Worm (Caenorhabditis elegans) whole organism, mixed stage, embryonic: ENCODE data around the gene spig-3.

Source experiments
- bed-3 ChIP-seq: fragments of 200-800 bp; sonication (Bioruptor generic); optimal IDR thresholded peaks from 3 replicates; lab custom pipeline; 2018; ENCODE audit warnings: mild to moderate bottlenecking, missing genetic modification characterization, moderate library complexity, missing compliant biosample characterization
- blmp-1 ChIP-seq: fragments of 150-350 bp; optimal IDR thresholded peaks from 2 replicates; lab custom pipeline; 2014; ENCODE audit warnings: missing biosample characterization, missing genetic modification characterization
- drap-1 ChIP-seq: fragments of 200-800 bp; sonication (Bioruptor generic); optimal IDR thresholded peaks from 3 replicates; lab custom pipeline; 2018; ENCODE audit warnings: mild to moderate bottlenecking, missing genetic modification characterization, missing compliant biosample characterization
- elt-1 ChIP-seq: sonication (generic microtip); optimal IDR thresholded peaks from 2 replicates; lab custom pipeline; 2017; ENCODE audit warnings: missing genetic modification characterization, mild to moderate bottlenecking, missing compliant biosample characterization, antibody characterized with exemption, moderate library complexity, borderline replicate concordance; ENCODE audit not compliant: insufficient read depth
- elt-3 ChIP-seq: fragments of 150-350 bp; optimal IDR thresholded peaks from 2 replicates; lab custom pipeline; 2014; ENCODE audit warnings: missing biosample characterization, missing genetic modification characterization
- ham-2 ChIP-seq: fragments of 200-800 bp; sonication (Bioruptor generic); optimal IDR thresholded peaks from 2 replicates; lab custom pipeline; 2018; ENCODE audit warnings: mild to moderate bottlenecking, missing genetic modification characterization, missing compliant biosample characterization
- hlh-1 ChIP-seq: fragments of 150-350 bp; optimal IDR thresholded peaks from 2 replicates; lab custom pipeline; 2014; ENCODE audit warnings: missing biosample characterization, missing genetic modification reagents, missing genetic modification characterization
- lin-13 ChIP-seq: fragments of 150-350 bp; optimal IDR thresholded peaks from 2 replicates; lab custom pipeline; 2014; ENCODE audit warnings: missing biosample characterization, missing genetic modification characterization
- lsy-2 ChIP-seq: fragments of 150-350 bp; optimal IDR thresholded peaks from 2 replicates; lab custom pipeline; 2014; ENCODE audit warnings: missing biosample characterization, missing genetic modification characterization
- nhr-2 ChIP-seq: fragments of 150-350 bp; optimal IDR thresholded peaks from 2 replicates; lab custom pipeline; 2014; ENCODE audit warnings: missing biosample characterization, missing genetic modification characterization
- nhr-237 ChIP-seq: fragments of 150-350 bp; optimal IDR thresholded peaks from 2 replicates; lab custom pipeline; 2014; ENCODE audit warnings: missing biosample characterization, missing genetic modification characterization
- nhr-28 ChIP-seq: fragments of 150-350 bp; optimal IDR thresholded peaks from 2 replicates; lab custom pipeline; 2014; ENCODE audit warnings: missing biosample characterization, missing genetic modification characterization
- sem-2 ChIP-seq: fragments of 200-800 bp; sonication (Bioruptor generic); optimal IDR thresholded peaks from 2 replicates; lab custom pipeline; 2018; ENCODE audit warnings: mild to moderate bottlenecking, missing genetic modification characterization, missing compliant biosample characterization
- sptf-1 ChIP-seq: sonication (generic microtip); optimal IDR thresholded peaks from 2 replicates; lab custom pipeline; 2017; ENCODE audit warnings: mild to moderate bottlenecking, missing genetic modification characterization, moderate library complexity, missing compliant biosample characterization
- tbx-8 ChIP-seq: fragments of 200-800 bp; sonication (Bioruptor generic); optimal IDR thresholded peaks from 2 replicates; lab custom pipeline; 2018; ENCODE audit warnings: mild to moderate bottlenecking, missing genetic modification characterization, moderate library complexity, missing compliant biosample characterization
- unc-39 ChIP-seq: fragments of 150-350 bp; optimal IDR thresholded peaks from 2 replicates; lab custom pipeline; 2014; ENCODE audit warnings: missing biosample characterization, missing genetic modification characterization
- unc-62 ChIP-seq: fragments of 150-350 bp; optimal IDR thresholded peaks from 2 replicates; lab custom pipeline; 2014; ENCODE audit warnings: missing biosample characterization, missing genetic modification reagents, missing genetic modification characterization
- zip-8 ChIP-seq: fragments of 150-350 bp; optimal IDR thresholded peaks from 2 replicates; lab custom pipeline; 2014; ENCODE audit warnings: missing biosample characterization, missing genetic modification characterization

Gene spig-3

DNA sequence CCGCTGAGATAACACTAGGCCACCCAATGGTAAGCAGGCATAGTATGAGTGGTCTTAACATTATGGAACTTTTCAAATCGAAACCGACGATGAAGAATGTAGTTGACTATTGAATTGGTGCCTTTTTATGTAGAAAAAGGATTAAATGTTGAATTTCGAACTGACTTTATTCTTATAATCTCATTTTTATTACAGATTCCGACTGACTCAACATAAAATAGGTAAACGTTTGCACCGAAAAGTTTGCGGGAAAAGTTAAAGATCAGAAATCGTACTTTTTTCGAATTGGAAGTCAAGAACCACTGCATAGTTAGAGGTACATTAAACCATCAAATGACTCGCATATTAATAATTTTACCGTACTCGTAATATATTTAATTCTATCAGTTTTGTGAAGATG is 45.2 kb downstream of the spig-3 start, which contains the start of gene K02E11.7:
Gene K02E11.7 (minus strand): TSS at position 101 of the 400 bp plus-strand sequence.
- no peak for TF ChIP-seq sptf-1 (tag; lab: Kevin White, UChicago)
- TF ChIP-seq hlh-1 (tag; lab: Kevin White, UChicago): no peak
- no peak for TF ChIP-seq zip-8 (tag; lab: Kevin White, UChicago)
- TF ChIP-seq blmp-1 (tag; lab: Kevin White, UChicago): no peak
- no peak for TF ChIP-seq unc-39 (tag; lab: Kevin White, UChicago)
- no peak for TF ChIP-seq lin-13 (tag; lab: Kevin White, UChicago)
- no peak for TF ChIP-seq elt-3 (tag; lab: Kevin White, UChicago)
- TF ChIP-seq lsy-2 (tag; lab: Kevin White, UChicago): no peak
- TF ChIP-seq nhr-237: no peak
- TF ChIP-seq bed-3 (GFP tag; lab: Kevin White, UChicago): no peak
- TF ChIP-seq ham-2: no peak
- no peak for TF ChIP-seq unc-62
- no peak for TF ChIP-seq nhr-28 (tag; lab: Kevin White, UChicago)
- TF ChIP-seq nhr-2 (tag; lab: Kevin White, UChicago): no peak
- TF ChIP-seq, all 35 proteins: peak for 0

DNA sequence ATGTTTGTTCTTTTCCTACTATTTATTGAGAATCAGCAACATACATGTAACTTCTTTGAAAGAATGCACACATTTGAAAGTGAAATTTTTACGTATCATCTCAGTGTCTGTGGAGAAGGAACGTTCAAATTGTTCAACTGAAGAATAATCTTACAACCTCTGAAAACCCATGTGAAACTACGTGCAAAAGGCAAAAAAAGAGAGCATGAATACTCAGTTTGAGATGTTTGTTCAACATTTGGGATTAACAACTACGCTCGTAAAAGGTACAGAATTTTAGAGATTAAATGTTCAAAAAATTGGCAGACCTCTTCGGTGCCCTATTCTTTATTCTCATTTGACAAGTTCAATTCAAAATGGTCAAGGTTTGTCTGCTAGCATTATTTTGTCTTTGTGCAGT is 47.4 kb downstream of the spig-3 start, which contains the start of gene K02E11.5:
Gene K02E11.5 (plus strand): TSS at position 301 of the 400 bp plus-strand sequence.
- TF ChIP-seq ham-2 (no peak), tbx-8 (no peak), sem-2 (no peak), drap-1 (no peak), elt-1 (tag; lab: Kevin White, UChicago) (no peak), elt-3 (tag; lab: Kevin White, UChicago) (no peak), bed-3 (GFP tag; lab: Kevin White, UChicago) (no peak)
